Worm (Caenorhabditis elegans) whole organism, late embryonic: Measurements from ENCODE around the gene B0001.4.
A peak's percentile ranks its signal among the peaks of the same experiment; 100 is the strongest.

ENCODE experiments used
- T23F11.4 ChIP-seq: fragments of 200-800 bp; sonication (Bioruptor generic); optimal IDR thresholded peaks from 2 replicates; lab custom pipeline; 2018; ENCODE audit warnings: mild to moderate bottlenecking, missing genetic modification characterization, missing compliant biosample characterization
- ahr-1 ChIP-seq: sonication (generic microtip); optimal IDR thresholded peaks from 2 replicates; lab custom pipeline; 2016; ENCODE audit warnings: missing genetic modification characterization, missing compliant biosample characterization
- ama-1 ChIP-seq: fragments of 150-350 bp; optimal IDR thresholded peaks from 2 replicates; lab custom pipeline; 2014
- ceh-18 ChIP-seq: sonication (generic microtip); optimal IDR thresholded peaks from 2 replicates; lab custom pipeline; 2016; ENCODE audit warnings: missing genetic modification characterization, missing compliant biosample characterization
- ceh-19 ChIP-seq: fragments of 200-800 bp; sonication (Bioruptor generic); optimal IDR thresholded peaks from 2 replicates; lab custom pipeline; 2018; ENCODE audit warnings: mild to moderate bottlenecking, missing genetic modification characterization, missing compliant biosample characterization
- ceh-2 ChIP-seq: sonication (generic microtip); optimal IDR thresholded peaks from 2 replicates; lab custom pipeline; 2016; ENCODE audit warnings: missing genotype, missing genetic modification characterization, missing compliant biosample characterization
- ceh-31 ChIP-seq: sonication (generic microtip); optimal IDR thresholded peaks from 2 replicates; lab custom pipeline; 2016; ENCODE audit warnings: missing genetic modification characterization, missing compliant biosample characterization
- ceh-34 ChIP-seq: sonication (generic microtip); optimal IDR thresholded peaks from 2 replicates; lab custom pipeline; 2016; ENCODE audit warnings: mild to moderate bottlenecking, missing genetic modification characterization, missing compliant biosample characterization
- ceh-45 ChIP-seq: fragments of 200-800 bp; sonication (Bioruptor generic); IDR thresholded peaks from 2 replicates; pipeline ENCODE4 v1.3.6; 2022; ENCODE audit warnings: missing genetic modification reagents, missing genetic modification characterization, missing compliant biosample characterization
- ceh-48 ChIP-seq: sonication (generic microtip); optimal IDR thresholded peaks from 2 replicates; lab custom pipeline; 2016; ENCODE audit warnings: missing genetic modification characterization, inconsistent platforms, missing compliant biosample characterization
- ceh-9 ChIP-seq: sonication (generic microtip); optimal IDR thresholded peaks from 2 replicates; lab custom pipeline; 2016; ENCODE audit warnings: mild to moderate bottlenecking, missing genetic modification characterization, inconsistent platforms, missing compliant biosample characterization
- che-1 ChIP-seq: sonication (generic microtip); optimal IDR thresholded peaks from 2 replicates; lab custom pipeline; 2016; ENCODE audit warnings: mild to moderate bottlenecking, missing genetic modification characterization, missing compliant biosample characterization
- dve-1 ChIP-seq: sonication (generic microtip); optimal IDR thresholded peaks from 2 replicates; lab custom pipeline; 2017; ENCODE audit warnings: antibody characterized with exemption, mild to moderate bottlenecking, missing genetic modification characterization, missing compliant biosample characterization
- elt-2 ChIP-seq: sonication (generic microtip); optimal IDR thresholded peaks from 2 replicates; lab custom pipeline; 2016; ENCODE audit warnings: missing genetic modification reagents, missing genetic modification characterization, missing compliant biosample characterization
- elt-4 ChIP-seq: sonication (generic microtip); optimal IDR thresholded peaks from 2 replicates; lab custom pipeline; 2016; ENCODE audit warnings: missing genetic modification characterization, missing compliant biosample characterization
- ets-4 ChIP-seq: sonication (generic microtip); optimal IDR thresholded peaks from 2 replicates; lab custom pipeline; 2016; ENCODE audit warnings: missing genetic modification characterization, missing compliant biosample characterization
- eyg-1 ChIP-seq: sonication (generic microtip); optimal IDR thresholded peaks from 2 replicates; lab custom pipeline; 2016; ENCODE audit warnings: missing genotype, missing genetic modification characterization, missing compliant biosample characterization
- fax-1 ChIP-seq: sonication (generic microtip); optimal IDR thresholded peaks from 2 replicates; lab custom pipeline; 2016; ENCODE audit warnings: missing genotype, missing genetic modification characterization, missing compliant biosample characterization
- fkh-10 ChIP-seq: fragments of 150-350 bp; optimal IDR thresholded peaks from 2 replicates; lab custom pipeline; 2014; ENCODE audit warnings: missing biosample characterization, missing genetic modification reagents, missing genetic modification characterization
- gmeb-2 ChIP-seq: sonication (generic microtip); optimal IDR thresholded peaks from 2 replicates; lab custom pipeline; 2016; ENCODE audit warnings: missing genetic modification characterization, inconsistent platforms, missing compliant biosample characterization
- hlh-13 ChIP-seq: fragments of 200-800 bp; sonication (Bioruptor generic); optimal IDR thresholded peaks from 2 replicates; lab custom pipeline; 2018; ENCODE audit warnings: mild to moderate bottlenecking, missing genetic modification characterization, missing compliant biosample characterization
- hlh-15 ChIP-seq: sonication (generic microtip); optimal IDR thresholded peaks from 2 replicates; lab custom pipeline; 2016; ENCODE audit warnings: missing genetic modification characterization, missing compliant biosample characterization
- hlh-6 ChIP-seq: sonication (generic microtip); optimal IDR thresholded peaks from 2 replicates; lab custom pipeline; 2016; ENCODE audit warnings: missing genotype, missing genetic modification characterization, missing compliant biosample characterization
- lim-6 ChIP-seq: sonication (generic microtip); optimal IDR thresholded peaks from 2 replicates; lab custom pipeline; 2016; ENCODE audit warnings: missing genetic modification characterization, missing compliant biosample characterization
- lin-11 ChIP-seq: fragments of 200-800 bp; sonication (Bioruptor generic); optimal IDR thresholded peaks from 2 replicates; lab custom pipeline; 2018; ENCODE audit warnings: mild to moderate bottlenecking, missing genetic modification characterization, missing compliant biosample characterization
- madf-2 ChIP-seq: sonication (generic microtip); optimal IDR thresholded peaks from 2 replicates; lab custom pipeline; 2017; ENCODE audit warnings: missing genetic modification characterization, missing compliant biosample characterization
- mec-3 ChIP-seq: sonication (generic microtip); optimal IDR thresholded peaks from 2 replicates; lab custom pipeline; 2016; ENCODE audit warnings: borderline replicate concordance, missing genetic modification characterization, missing compliant biosample characterization
- nfya-1 ChIP-seq: sonication (generic microtip); optimal IDR thresholded peaks from 2 replicates; lab custom pipeline; 2017; ENCODE audit warnings: missing genetic modification characterization, mild to moderate bottlenecking, missing compliant biosample characterization, antibody characterized with exemption, moderate library complexity
- nhr-11 ChIP-seq: fragments of 150-350 bp; optimal IDR thresholded peaks from 2 replicates; lab custom pipeline; 2014; ENCODE audit warnings: missing biosample characterization, missing genetic modification characterization
- nhr-232 ChIP-seq: sonication (generic microtip); optimal IDR thresholded peaks from 2 replicates; lab custom pipeline; 2016; ENCODE audit warnings: missing genetic modification characterization, missing compliant biosample characterization
- npax-4 ChIP-seq: sonication (generic microtip); optimal IDR thresholded peaks from 2 replicates; lab custom pipeline; 2016; ENCODE audit warnings: missing genetic modification characterization, missing compliant biosample characterization
- odd-2 ChIP-seq: sonication (generic microtip); optimal IDR thresholded peaks from 2 replicates; lab custom pipeline; 2017; ENCODE audit warnings: antibody characterized with exemption, mild to moderate bottlenecking, missing genetic modification characterization, missing compliant biosample characterization
- pat-9 ChIP-seq: fragments of 200-800 bp; sonication (Bioruptor generic); optimal IDR thresholded peaks from 2 replicates; lab custom pipeline; 2018; ENCODE audit warnings: mild to moderate bottlenecking, missing genetic modification characterization, moderate library complexity, missing compliant biosample characterization
- pax-1 ChIP-seq: fragments of 150-350 bp; optimal IDR thresholded peaks from 2 replicates; lab custom pipeline; 2014; ENCODE audit warnings: missing biosample characterization, missing genetic modification characterization
- pha-2 ChIP-seq: sonication (generic microtip); optimal IDR thresholded peaks from 2 replicates; lab custom pipeline; 2017; ENCODE audit warnings: mild to moderate bottlenecking, missing genetic modification characterization, missing compliant biosample characterization
- pros-1 ChIP-seq: fragments of 150-350 bp; optimal IDR thresholded peaks from 2 replicates; lab custom pipeline; 2014; ENCODE audit warnings: missing biosample characterization, missing genetic modification reagents, missing genetic modification characterization
- ref-2 ChIP-seq: sonication (generic microtip); optimal IDR thresholded peaks from 2 replicates; lab custom pipeline; 2016; ENCODE audit warnings: missing genetic modification characterization, missing compliant biosample characterization
- sox-2 ChIP-seq: fragments of 200-800 bp; sonication (Bioruptor generic); IDR thresholded peaks from 2 replicates; pipeline ENCODE4 v1.3.6; 2022; ENCODE audit warnings: missing genetic modification reagents, missing genetic modification characterization, missing compliant biosample characterization
- sox-4 ChIP-seq: sonication (generic microtip); optimal IDR thresholded peaks from 2 replicates; lab custom pipeline; 2017; ENCODE audit warnings: mild to moderate bottlenecking, missing genetic modification characterization, inconsistent platforms, missing compliant biosample characterization
- tbx-2 ChIP-seq: sonication (generic microtip); optimal IDR thresholded peaks from 2 replicates; lab custom pipeline; 2016; ENCODE audit warnings: missing genetic modification characterization, missing compliant biosample characterization
- unc-3 ChIP-seq, 2 experiments: fragments of 200-800 bp in 1 of 2; sonication (Bioruptor generic) in 1 of 2; sonication (generic microtip) in 1 of 2; conservative IDR thresholded peaks in 1 of 2; optimal IDR thresholded peaks in 1 of 2; 2 replicates each; pipeline versions ENCODE4 v1.3.6 to Lab custom; 2016 to 2022; ENCODE audit warnings: missing compliant biosample characterization in 2 of 2, missing genetic modification characterization in 2 of 2, missing genetic modification reagents in 1 of 2
- unc-42 ChIP-seq: sonication (generic microtip); optimal IDR thresholded peaks from 2 replicates; lab custom pipeline; 2016; ENCODE audit warnings: missing genotype, missing genetic modification characterization, missing compliant biosample characterization
- unc-55 ChIP-seq: sonication (generic microtip); optimal IDR thresholded peaks from 2 replicates; lab custom pipeline; 2017; ENCODE audit warnings: missing biosample characterization, missing genetic modification reagents, missing genetic modification characterization
- unc-86 ChIP-seq: sonication (generic microtip); optimal IDR thresholded peaks from 2 replicates; lab custom pipeline; 2016; ENCODE audit warnings: missing genetic modification characterization, missing compliant biosample characterization
- zip-5 ChIP-seq: sonication (generic microtip); optimal IDR thresholded peaks from 2 replicates; lab custom pipeline; 2016; ENCODE audit warnings: missing genetic modification characterization, missing compliant biosample characterization
- ztf-16 ChIP-seq: sonication (generic microtip); optimal IDR thresholded peaks from 2 replicates; lab custom pipeline; 2017; ENCODE audit warnings: missing genetic modification characterization, missing compliant biosample characterization

The B0001.4 gene

DNA sequence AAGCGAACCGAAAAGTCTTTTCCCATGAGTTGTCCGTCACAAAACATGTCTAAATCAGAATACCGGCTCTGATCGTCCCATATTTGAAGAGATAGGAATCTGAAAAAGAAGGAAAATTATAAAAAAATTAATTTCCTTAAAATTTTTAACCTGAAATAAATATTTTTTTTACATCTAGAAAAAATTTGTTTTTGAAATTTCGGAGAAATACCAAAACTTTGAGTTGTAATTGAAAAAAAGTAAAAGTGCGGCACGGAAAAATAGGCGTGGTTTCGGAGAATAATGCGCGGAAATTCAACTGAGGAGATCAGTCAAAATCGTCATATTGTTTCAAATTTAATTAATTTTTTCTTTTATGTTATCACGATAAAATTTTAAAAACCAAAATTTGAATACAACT, 48.4 kb downstream of the B0001.4 start, which contains the start of gene F11A10.6:
Gene F11A10.6 (minus strand): TSS at position 101 of the 400 bp plus-strand sequence.
- TF ChIP-seq dve-1 (tag; lab: Kevin White, UChicago) (no peak), hlh-6 (tag; lab: Kevin White, UChicago) (no peak), fax-1 (no peak), lim-6 (tag; lab: Kevin White, UChicago) (no peak), unc-3 (GFP tag; conservative IDR thresholded peaks at IDR 0.05; lab: Robert Waterston, UW) (no peak), unc-3 (tag; optimal IDR thresholded peaks at IDR 0.05; lab: Kevin White, UChicago) (no peak), ztf-16 (tag; lab: Kevin White, UChicago) (no peak), odd-2 (tag; lab: Kevin White, UChicago) (no peak), tbx-2 (tag; lab: Kevin White, UChicago) (no peak), unc-55 (GFP tag; lab: Kevin White, UChicago) (no peak)

ce11 chrIV:12088898-12089297, 49.1 kb downstream of the B0001.4 start:
- TF ChIP-seq mec-3 (tag; lab: Kevin White, UChicago) (no peak), ceh-31 (tag; lab: Kevin White, UChicago) (peak; percentile 35), ama-1 (peak; percentile 73), lim-6 (tag; lab: Kevin White, UChicago) (no peak), elt-2 (tag; lab: Kevin White, UChicago) (no peak), nfya-1 (peak; percentile 52), T23F11.4 (GFP tag; lab: Kevin White, UChicago) (no peak), madf-2 (no peak)

DNA sequence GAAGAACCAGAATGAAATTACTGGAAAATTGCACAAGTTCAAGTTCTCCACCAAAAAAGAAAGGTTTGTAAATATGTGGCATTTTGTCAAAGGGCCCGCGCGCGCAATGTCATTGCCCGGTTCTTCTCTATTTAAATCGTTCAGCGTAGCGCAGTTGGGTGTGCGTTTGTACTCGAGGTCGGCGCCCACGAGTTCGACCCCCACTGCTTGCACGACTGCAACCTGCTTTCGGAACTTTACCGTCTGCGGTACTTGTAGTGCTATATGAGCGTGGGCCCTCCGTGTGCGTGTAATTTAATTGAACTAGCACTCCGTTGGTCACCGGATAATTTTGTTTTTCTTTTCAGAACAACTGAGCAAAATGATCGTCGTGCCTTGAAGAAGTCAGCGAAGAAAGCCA, 51.5 kb downstream of the B0001.4 start:
- TF ChIP-seq npax-4 (tag; lab: Kevin White, UChicago) (peak; percentile 32), unc-86 (no peak), eyg-1 (tag; lab: Kevin White, UChicago) (no peak), pha-2 (tag; lab: Kevin White, UChicago) (peak; percentile 60), odd-2 (tag; lab: Kevin White, UChicago) (no peak), hlh-13 (peak; percentile 62), ref-2 (tag; lab: Kevin White, UChicago) (peak; percentile 48), dve-1 (tag; lab: Kevin White, UChicago) (no peak), tbx-2 (tag; lab: Kevin White, UChicago) (peak; percentile 61), lim-6 (tag; lab: Kevin White, UChicago) (no peak), fax-1 (peak; percentile 44), unc-42 (tag; lab: Kevin White, UChicago) (no peak), sox-2 (peak; percentile 25; the same call in 1 of the 2 replicates), ceh-45 (GFP tag; lab: Robert Waterston, UW) (no peak), pax-1 (tag; lab: Kevin White, UChicago) (no peak), zip-5 (peak; percentile 71), elt-2 (tag; lab: Kevin White, UChicago) (peak; percentile 69), nhr-232 (tag; lab: Kevin White, UChicago) (peak; percentile 54), madf-2 (peak; percentile 55), sox-4 (peak; percentile 45), lin-11 (tag; lab: Kevin White, UChicago) (peak; percentile 46), hlh-6 (tag; lab: Kevin White, UChicago) (peak; percentile 67), ceh-19 (GFP tag; lab: Kevin White, UChicago) (peak; percentile 36), ceh-2 (peak; percentile 65), ceh-18 (peak; percentile 19), ztf-16 (tag; lab: Kevin White, UChicago) (peak; percentile 63), ceh-48 (tag; lab: Kevin White, UChicago) (peak; percentile 36), unc-3 (GFP tag; conservative IDR thresholded peaks at IDR 0.05; lab: Robert Waterston, UW) (no peak), unc-3 (tag; optimal IDR thresholded peaks at IDR 0.05; lab: Kevin White, UChicago) (peak; percentile 4), gmeb-2 (tag; lab: Kevin White, UChicago) (peak; percentile 68), pat-9 (peak; percentile 76), ahr-1 (tag; lab: Kevin White, UChicago) (no peak), mec-3 (tag; lab: Kevin White, UChicago) (peak; percentile 4), ceh-9 (no peak), che-1 (tag; lab: Kevin White, UChicago) (peak; percentile 49), T23F11.4 (GFP tag; lab: Kevin White, UChicago) (peak; percentile 66), pros-1 (no peak), elt-4 (tag; lab: Kevin White, UChicago) (no peak), ceh-34 (peak; percentile 38), ets-4 (tag; lab: Kevin White, UChicago) (no peak), hlh-15 (tag; lab: Kevin White, UChicago) (peak; percentile 38), nhr-11 (tag; lab: Kevin White, UChicago) (no peak), fkh-10 (no peak)
